Worm (Caenorhabditis elegans) whole organism, L3 larva: ENCODE measurements around the gene swt-3.

ENCODE experiments used
- ZK546.5 ChIP-seq: sonication (generic microtip); optimal IDR thresholded peaks from 2 replicates; lab custom pipeline; 2017; ENCODE audit warnings: missing biosample characterization, missing genetic modification characterization
- ceh-16 ChIP-seq: sonication (generic microtip); optimal IDR thresholded peaks from 2 replicates; lab custom pipeline; 2017; ENCODE audit warnings: missing biosample characterization, missing genetic modification characterization
- ceh-28 ChIP-seq: fragments of 150-350 bp; optimal IDR thresholded peaks from 2 replicates; lab custom pipeline; 2014; ENCODE audit warnings: missing biosample characterization, missing genetic modification reagents, missing genetic modification characterization
- ceh-82 ChIP-seq: fragments of 150-350 bp; optimal IDR thresholded peaks from 2 replicates; lab custom pipeline; 2014; ENCODE audit warnings: missing biosample characterization, missing genetic modification characterization
- daf-12 ChIP-seq: fragments of 150-350 bp; optimal IDR thresholded peaks from 2 replicates; lab custom pipeline; 2014; ENCODE audit warnings: missing biosample characterization, missing genetic modification reagents, missing genetic modification characterization
- egl-27 ChIP-seq: sonication (generic microtip); optimal IDR thresholded peaks from 4 replicates; lab custom pipeline; 2017; ENCODE audit warnings: missing biosample characterization, missing genetic modification reagents, missing genetic modification characterization
- elt-1 ChIP-seq: fragments of 150-350 bp; optimal IDR thresholded peaks from 2 replicates; lab custom pipeline; 2014; ENCODE audit warnings: missing biosample characterization, missing genetic modification characterization
- elt-2 ChIP-seq: sonication (generic microtip); optimal IDR thresholded peaks from 2 replicates; lab custom pipeline; 2016; ENCODE audit warnings: missing genetic modification reagents, mild to moderate bottlenecking, missing genetic modification characterization, missing compliant biosample characterization
- eor-1 ChIP-seq, 2 experiments: fragments of 150-350 bp; optimal IDR thresholded peaks; 2 replicates each; lab custom pipeline; 2014 to 2018; ENCODE audit warnings: missing biosample characterization in 2 of 2, missing genetic modification characterization in 2 of 2
- fkh-10 ChIP-seq: sonication (generic microtip); optimal IDR thresholded peaks from 2 replicates; lab custom pipeline; 2017; ENCODE audit warnings: missing biosample characterization, missing genetic modification reagents, missing genetic modification characterization
- fkh-2 ChIP-seq: fragments of 150-350 bp; optimal IDR thresholded peaks from 2 replicates; lab custom pipeline; 2014; ENCODE audit warnings: missing biosample characterization, missing genetic modification reagents, missing genetic modification characterization
- fos-1 ChIP-seq: fragments of 150-350 bp; optimal IDR thresholded peaks from 2 replicates; lab custom pipeline; 2014; ENCODE audit warnings: missing biosample characterization, missing genetic modification characterization
- jun-1 ChIP-seq: fragments of 150-350 bp; optimal IDR thresholded peaks from 2 replicates; lab custom pipeline; 2014; ENCODE audit warnings: missing biosample characterization, missing genetic modification reagents, missing genetic modification characterization
- lin-39 ChIP-seq: fragments of 150-350 bp; optimal IDR thresholded peaks from 2 replicates; lab custom pipeline; 2018; ENCODE audit warnings: missing biosample characterization, missing genetic modification reagents, missing genetic modification characterization
- lsy-12 ChIP-seq: sonication (generic microtip); optimal IDR thresholded peaks from 2 replicates; lab custom pipeline; 2016; ENCODE audit warnings: mild to moderate bottlenecking, missing genetic modification characterization, missing compliant biosample characterization
- mdl-1 ChIP-seq: fragments of 150-350 bp; optimal IDR thresholded peaks from 2 replicates; lab custom pipeline; 2014; ENCODE audit warnings: missing biosample characterization, missing genetic modification characterization
- mml-1 ChIP-seq: fragments of 150-350 bp; sonication (generic microtip); optimal IDR thresholded peaks from 3 replicates; lab custom pipeline; 2014; ENCODE audit warnings: missing biosample characterization, missing genetic modification characterization
- nhr-23 ChIP-seq: fragments of 150-350 bp; optimal IDR thresholded peaks from 2 replicates; lab custom pipeline; 2014; ENCODE audit warnings: missing biosample characterization, missing genetic modification reagents, missing genetic modification characterization
- nhr-237 ChIP-seq: fragments of 150-350 bp; optimal IDR thresholded peaks from 2 replicates; lab custom pipeline; 2014; ENCODE audit warnings: missing biosample characterization, missing genetic modification characterization
- nhr-25 ChIP-seq: sonication (generic microtip); optimal IDR thresholded peaks from 2 replicates; lab custom pipeline; 2017; ENCODE audit warnings: missing biosample characterization, missing genetic modification characterization
- nhr-43 ChIP-seq: sonication (generic microtip); optimal IDR thresholded peaks from 2 replicates; lab custom pipeline; 2016; ENCODE audit warnings: mild to moderate bottlenecking, missing genetic modification characterization, missing compliant biosample characterization; ENCODE audit not compliant: poor library complexity, severe bottlenecking
- nhr-67 ChIP-seq: fragments of 150-350 bp; optimal IDR thresholded peaks from 2 replicates; lab custom pipeline; 2014; ENCODE audit warnings: missing biosample characterization, missing genetic modification characterization
- nhr-76 ChIP-seq: fragments of 150-350 bp; sonication (generic microtip); optimal IDR thresholded peaks from 5 replicates; lab custom pipeline; 2014; ENCODE audit warnings: missing biosample characterization, missing genetic modification characterization
- nhr-77 ChIP-seq: fragments of 150-350 bp; optimal IDR thresholded peaks from 2 replicates; lab custom pipeline; 2014; ENCODE audit warnings: missing biosample characterization, missing genetic modification characterization
- pha-4 ChIP-seq: fragments of 150-350 bp; optimal IDR thresholded peaks from 2 replicates; lab custom pipeline; 2014; ENCODE audit warnings: missing biosample characterization, missing genetic modification reagents, missing genetic modification characterization
- pqm-1 ChIP-seq: fragments of 150-350 bp; optimal IDR thresholded peaks from 2 replicates; lab custom pipeline; 2017; ENCODE audit warnings: missing biosample characterization, missing genetic modification characterization, inconsistent platforms
- sea-2 ChIP-seq: fragments of 150-350 bp; sonication (generic microtip); optimal IDR thresholded peaks from 4 replicates; lab custom pipeline; 2014; ENCODE audit warnings: missing biosample characterization, missing genetic modification reagents, missing genetic modification characterization
- snpc-4 ChIP-seq: fragments of 150-350 bp; optimal IDR thresholded peaks from 2 replicates; lab custom pipeline; 2014; ENCODE audit warnings: missing biosample characterization, missing genetic modification characterization
- tbx-2 ChIP-seq: sonication (generic microtip); optimal IDR thresholded peaks from 2 replicates; lab custom pipeline; 2016; ENCODE audit warnings: mild to moderate bottlenecking, missing genetic modification characterization, missing compliant biosample characterization
- unc-39 ChIP-seq: sonication (generic microtip); optimal IDR thresholded peaks from 4 replicates; lab custom pipeline; 2017; ENCODE audit warnings: missing biosample characterization, missing genetic modification characterization
- zag-1 ChIP-seq: fragments of 150-350 bp; optimal IDR thresholded peaks from 2 replicates; lab custom pipeline; 2014; ENCODE audit warnings: missing biosample characterization, missing genetic modification characterization
- ztf-11 ChIP-seq: fragments of 150-350 bp; optimal IDR thresholded peaks from 2 replicates; lab custom pipeline; 2014; ENCODE audit warnings: missing biosample characterization, missing genetic modification characterization
- ztf-4 ChIP-seq: fragments of 150-350 bp; optimal IDR thresholded peaks from 2 replicates; lab custom pipeline; 2014; ENCODE audit warnings: missing biosample characterization, missing genetic modification characterization

swt-3 gene

ce11 chrIV:10771296-10771695 is 9.2 kb downstream of the swt-3 start:
- TF ChIP-seq ceh-28 (tag; lab: Kevin White, UChicago) (no peak), unc-39 (tag; lab: Kevin White, UChicago) (no peak), egl-27 (tag; lab: Kevin White, UChicago) (no peak), snpc-4 (no peak), ceh-16 (tag; lab: Kevin White, UChicago) (no peak), nhr-43 (tag; lab: Kevin White, UChicago) (no peak), ztf-11 (tag; lab: Kevin White, UChicago) (no peak), fkh-10 (no peak), nhr-23 (tag; lab: Kevin White, UChicago) (no peak), fkh-2 (tag; lab: Kevin White, UChicago) (no peak), pqm-1 (tag; lab: Kevin White, UChicago) (no peak)
- TF ChIP-seq, all 47 proteins: peak for 0

ce11 chrIV:10769353-10769752 is 11.1 kb downstream of the swt-3 start, which contains the start of gene T25B9.9:
Gene T25B9.9 (plus strand): TSS chrIV:10769653.
- no peak for TF ChIP-seq zag-1 (tag; lab: Kevin White, UChicago)
- no peak for TF ChIP-seq nhr-23 (tag; lab: Kevin White, UChicago)

- TF ChIP-seq ceh-82 (tag; lab: Kevin White, UChicago) (no peak), fkh-10 (peak; percentile 3)
- TF ChIP-seq, all 47 proteins: peak for 1
These were observed 12.3 kb downstream of the swt-3 start, which contains the start of gene T25B9.8 for ce11 chrIV:10768146-10768636. Gene T25B9.8 (minus strand): TSS chrIV:10768196.

ce11 chrIV:10766071-10766470 is 14.4 kb downstream of the swt-3 start:
- no peak for TF ChIP-seq daf-12
- TF ChIP-seq fos-1, result no peak
- no peak for TF ChIP-seq pqm-1 (tag; lab: Kevin White, UChicago)
- TF ChIP-seq egl-27 (tag; lab: Kevin White, UChicago), result no peak
- TF ChIP-seq ztf-4 (tag; lab: Kevin White, UChicago), result no peak
- no peak for TF ChIP-seq elt-2 (tag; lab: Kevin White, UChicago)
- no peak for TF ChIP-seq tbx-2 (tag; lab: Kevin White, UChicago)
- no peak for TF ChIP-seq sea-2 (GFP tag; lab: Kevin White, UChicago)
- TF ChIP-seq unc-39 (tag; lab: Kevin White, UChicago), result no peak
- no peak for TF ChIP-seq nhr-77 (tag; lab: Kevin White, UChicago)
- no peak for TF ChIP-seq fkh-10
- TF ChIP-seq pha-4 (tag; lab: Kevin White, UChicago), result no peak
- TF ChIP-seq lin-39, result no peak
- TF ChIP-seq nhr-67, result no peak
- no peak for TF ChIP-seq ZK546.5 (tag; lab: Kevin White, UChicago)
- TF ChIP-seq ceh-16 (tag; lab: Kevin White, UChicago), result no peak
- TF ChIP-seq mdl-1, result no peak
- no peak for TF ChIP-seq lsy-12
- TF ChIP-seq nhr-76 (tag; lab: Kevin White, UChicago), result no peak
- TF ChIP-seq zag-1 (tag; lab: Kevin White, UChicago), result no peak

ce11 chrIV:10765053-10765452 is 15.4 kb downstream of the swt-3 start, which contains the start of gene T25B9.12:
Gene T25B9.12 (plus strand): TSS chrIV:10765353.
- TF ChIP-seq lsy-12 (no peak), nhr-76 (tag; lab: Kevin White, UChicago) (no peak), zag-1 (tag; lab: Kevin White, UChicago) (no peak), fos-1 (no peak), jun-1 (tag; lab: Kevin White, UChicago) (no peak), eor-1 (tag; optimal IDR thresholded peaks at IDR 0.05; lab: Kevin White, UChicago) (no peak), mml-1 (tag; lab: Kevin White, UChicago) (no peak), lin-39 (no peak)

- TF ChIP-seq nhr-237 (tag; lab: Kevin White, UChicago), result no peak
- no peak for TF ChIP-seq nhr-76 (tag; lab: Kevin White, UChicago)
- no peak for TF ChIP-seq nhr-23 (tag; lab: Kevin White, UChicago)
- no peak for TF ChIP-seq eor-1 (tag; optimal IDR thresholded peaks at IDR 0.05; lab: Kevin White, UChicago)
- no peak for TF ChIP-seq elt-1 (tag; lab: Kevin White, UChicago)
- no peak for TF ChIP-seq nhr-25
- TF ChIP-seq snpc-4, result no peak
- TF ChIP-seq ceh-28 (tag; lab: Kevin White, UChicago), result no peak
- TF ChIP-seq, all 47 proteins: peak for 0
These were observed 16.3 kb downstream of the swt-3 start, which contains the start of gene T25B9.11 for ce11 chrIV:10764206-10764605. Gene T25B9.11 (plus strand): TSS chrIV:10764506.
